5 worm cellular contexts compared by ENCODE assay signal in the genomic region with DNA sequence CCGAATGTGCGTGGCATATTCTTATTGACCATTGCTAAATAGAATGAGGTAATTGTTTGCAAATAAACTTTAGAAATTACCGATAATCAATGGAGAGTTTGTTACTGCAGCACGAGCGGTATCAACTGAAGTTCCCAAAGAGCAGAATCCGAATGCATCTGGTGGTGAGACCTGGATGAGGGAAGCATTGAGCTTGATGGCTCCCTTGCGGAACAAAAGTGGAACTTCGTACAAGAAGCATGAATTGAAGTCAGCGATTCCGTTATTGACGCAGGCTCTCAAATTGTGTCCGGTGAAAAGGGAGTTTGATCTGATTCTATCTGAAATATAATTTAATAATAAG.
TF ChIP-seq lines count a peak whose summit lies in the region.

No protein-coding gene starts in this region.

TF ChIP-seq in whole organism, L1 larva, 84 proteins besides CTCF, POLR2A, EP300 and RAD21:
- TF ChIP-seq nhr-12 (tag; optimal IDR thresholded peaks at IDR 0.05; lab: Kevin White, UChicago): no peak
- TF ChIP-seq nhr-47 (tag; optimal IDR thresholded peaks at IDR 0.05; lab: Kevin White, UChicago): peak; percentile 24
- no peak for TF ChIP-seq sptf-1 (tag; optimal IDR thresholded peaks at IDR 0.05; lab: Kevin White, UChicago)
- TF ChIP-seq unc-62 (GFP tag; optimal IDR thresholded peaks at IDR 0.05; lab: Kevin White, UChicago): no peak
- TF ChIP-seq unc-86 (tag; optimal IDR thresholded peaks at IDR 0.05; lab: Kevin White, UChicago): no peak
- TF ChIP-seq irx-1 (tag; optimal IDR thresholded peaks at IDR 0.05; lab: Kevin White, UChicago): no peak
- no peak for TF ChIP-seq fkh-10 (GFP tag; optimal IDR thresholded peaks at IDR 0.05; lab: Kevin White, UChicago)
- no peak for TF ChIP-seq efl-3 (GFP tag; optimal IDR thresholded peaks at IDR 0.05; lab: Kevin White, UChicago)
- no peak for TF ChIP-seq ceh-90 (tag; optimal IDR thresholded peaks at IDR 0.05; lab: Kevin White, UChicago)
- TF ChIP-seq lsy-2 (tag; optimal IDR thresholded peaks at IDR 0.05; lab: Kevin White, UChicago): no peak
- TF ChIP-seq zip-4 (GFP tag; optimal IDR thresholded peaks at IDR 0.05; lab: Kevin White, UChicago): peak; percentile 40
- peak in 1 of 2 experiments; percentile 35 for TF ChIP-seq lin-35 (GFP tag; optimal IDR thresholded peaks at IDR 0.05; lab: Kevin White, UChicago)
- peak; percentile 40 for TF ChIP-seq ama-1 (optimal IDR thresholded peaks at IDR 0.05; lab: Kevin White, UChicago)
- no peak for TF ChIP-seq unc-30 (tag; optimal IDR thresholded peaks at IDR 0.05; lab: Kevin White, UChicago)
- TF ChIP-seq nhr-71 (tag; optimal IDR thresholded peaks at IDR 0.05; lab: Kevin White, UChicago): peak; percentile 36
- no peak for TF ChIP-seq lin-15B (tag; optimal IDR thresholded peaks at IDR 0.05; lab: Kevin White, UChicago)
TF ChIP-seq in whole organism, L1 larva: peak in this region for 5.

TF ChIP-seq in whole organism, L2 larva, 48 proteins besides CTCF, POLR2A, EP300 and RAD21:
- no peak for TF ChIP-seq F13H6.1 (tag; optimal IDR thresholded peaks at IDR 0.05; lab: Kevin White, UChicago)
- peak; percentile 15 for TF ChIP-seq gmeb-1 (tag; optimal IDR thresholded peaks at IDR 0.05; lab: Kevin White, UChicago)
- no peak for TF ChIP-seq egl-27 (tag; optimal IDR thresholded peaks at IDR 0.05; lab: Kevin White, UChicago)

TF ChIP-seq in whole organism, L3 larva, 47 proteins besides CTCF, POLR2A, EP300 and RAD21:
- TF ChIP-seq ama-1 (optimal IDR thresholded peaks at IDR 0.05; lab: Kevin White, UChicago) (peak; percentile 78), elt-2 (tag; optimal IDR thresholded peaks at IDR 0.05; lab: Kevin White, UChicago) (no peak), fos-1 (tag; optimal IDR thresholded peaks at IDR 0.05; lab: Kevin White, UChicago) (peak; percentile 17)

TF ChIP-seq in whole organism, L4 larva, 104 proteins besides CTCF, POLR2A, EP300 and RAD21:
- TF ChIP-seq aha-1 (tag; lab: Kevin White, UChicago) (peak; percentile 76), nhr-48 (tag; optimal IDR thresholded peaks at IDR 0.05; lab: Kevin White, UChicago) (no peak), ctbp-1 (GFP tag; IDR thresholded peaks at IDR 0.05; lab: Robert Waterston, UW) (peak; percentile 19; the same call in 1 of the 2 replicates), dmd-6 (GFP tag; IDR thresholded peaks at IDR 0.05; lab: Robert Waterston, UW) (no peak), ceh-44 (GFP tag; IDR thresholded peaks at IDR 0.05; lab: Robert Waterston, UW) (no peak), dmd-8 (GFP tag; IDR thresholded peaks at IDR 0.05; lab: Robert Waterston, UW) (0 out of 2 replicates have a peak, but pooled peaks have one; percentile 9), ztf-7 (tag; optimal IDR thresholded peaks at IDR 0.05; lab: Kevin White, UChicago) (no peak), zfp-3 (GFP tag; conservative IDR thresholded peaks at IDR 0.05; lab: Robert Waterston, UW) (peak; percentile 62; the same call in 1 of the 2 replicates), vab-7 (GFP tag; IDR thresholded peaks at IDR 0.05; lab: Robert Waterston, UW) (no peak), dmd-9 (GFP tag; IDR thresholded peaks at IDR 0.05; lab: Robert Waterston, UW) (peak; percentile 50; the same call in 1 of the 2 replicates), F44E2.7 (GFP tag; IDR thresholded peaks at IDR 0.05; lab: Robert Waterston, UW) (no peak), ceh-20 (GFP tag; IDR thresholded peaks at IDR 0.05; lab: Robert Waterston, UW) (no peak)

TF ChIP-seq in whole organism, young adult, 124 proteins besides CTCF, POLR2A, EP300 and RAD21:
- TF ChIP-seq somi-1 (GFP tag; optimal IDR thresholded peaks at IDR 0.05; lab: Kevin White, UChicago) (peak; percentile 43), nfyb-1 (GFP tag; IDR thresholded peaks at IDR 0.05; lab: Robert Waterston, UW) (peak; percentile 46; the same call in 1 of the 2 replicates), C06A6.2 (GFP tag; conservative IDR thresholded peaks at IDR 0.05; lab: Robert Waterston, UW) (0 out of 2 replicates have a peak, but pooled peaks have one; percentile 12), sea-2 (GFP tag; IDR thresholded peaks at IDR 0.05; lab: Robert Waterston, UW) (no peak), fkh-3 (tag; optimal IDR thresholded peaks at IDR 0.05; lab: Kevin White, UChicago) (peak; percentile 33), F37B4.10 (GFP tag; IDR thresholded peaks at IDR 0.05; lab: Robert Waterston, UW) (0 out of 2 replicates have a peak, but pooled peaks have one; percentile 70), tbp1 (GFP tag; optimal IDR thresholded peaks at IDR 0.05; lab: Kevin White, UChicago) (no peak), ama-1 (optimal IDR thresholded peaks at IDR 0.05; lab: Kevin White, UChicago) (peak; percentile 94), ama-1 (GFP tag; optimal IDR thresholded peaks at IDR 0.05; lab: Kevin White, UChicago) (no peak), die-1 (tag; optimal IDR thresholded peaks at IDR 0.05; lab: Kevin White, UChicago) (no peak)
TF ChIP-seq in whole organism, young adult: peak in this region for 6.
